Fruit fly (Drosophila melanogaster) S2 (cell line): ENCODE measurements around the gene tex.

ENCODE experiments used
- CG8478 ChIP-seq: fragments of >200 bp; optimal IDR thresholded peaks from 2 replicates; lab custom pipeline; 2018
- CTCF ChIP-seq, 2 experiments: fragments of >200 bp; optimal IDR thresholded peaks; 2 replicates each; lab custom pipeline; 2018

DNA sequence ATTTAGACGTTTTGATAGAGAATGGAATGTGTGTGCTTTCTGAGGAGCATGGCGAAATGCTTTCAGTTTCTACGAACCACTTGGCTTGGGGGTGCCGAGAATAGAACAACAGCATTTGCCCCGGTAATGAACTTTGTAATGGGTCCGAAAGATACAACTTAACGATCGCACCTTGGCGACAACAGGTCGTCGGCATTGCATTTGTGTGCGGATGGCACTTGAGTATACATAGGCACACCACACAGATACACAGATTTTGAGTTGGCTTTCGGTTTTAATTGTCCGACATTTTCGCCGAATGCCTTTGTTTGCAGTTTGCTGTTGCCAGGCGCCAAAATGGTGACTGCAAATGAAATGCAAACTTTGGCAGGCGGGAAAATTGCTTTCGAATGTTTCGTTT, 45.5 kb upstream of the tex start:
- TF ChIP-seq CTCF (optimal IDR thresholded peaks at IDR 0.05; lab: Kevin White, UChicago), result no peak
- no peak for TF ChIP-seq CG8478 (lab: Kevin White, UChicago)
